Worm (Caenorhabditis elegans): Measurements from ENCODE around the gene K10D6.4.

DNA sequence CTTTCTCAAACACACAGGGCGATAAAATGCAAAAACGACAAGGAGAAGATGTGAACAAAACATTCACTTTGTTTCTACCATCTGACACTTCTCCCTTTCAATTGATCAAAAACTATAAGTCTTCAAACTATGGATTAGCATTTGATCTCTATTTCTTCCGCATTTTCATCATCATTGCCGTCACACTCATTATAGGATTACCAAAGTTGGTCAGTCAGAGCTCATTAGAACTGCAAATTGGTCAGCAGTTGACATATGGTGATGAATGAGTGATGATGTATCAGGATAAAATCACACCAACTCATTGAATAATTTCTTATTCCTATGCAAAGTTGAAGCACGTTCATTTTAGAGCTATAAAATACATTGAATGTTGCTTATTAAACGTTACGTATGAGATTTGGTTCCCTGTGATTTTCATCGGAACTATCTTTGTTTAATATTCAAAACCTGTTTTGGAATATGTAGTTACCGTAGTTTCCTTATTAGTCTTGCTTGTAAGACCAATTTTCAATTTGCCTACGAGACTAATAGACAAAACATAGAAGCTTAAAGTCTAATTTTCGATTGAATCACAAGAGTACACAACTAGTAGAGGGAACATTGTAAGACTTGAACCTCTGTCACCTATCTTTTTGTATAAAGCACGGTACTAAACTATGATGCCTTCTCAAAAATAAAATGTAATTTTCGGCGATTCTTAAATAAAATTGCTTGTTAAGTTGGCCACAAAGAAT, 7.9 kb downstream of the K10D6.4 start:
- no peak for TF ChIP-seq ceh-34 (tag; optimal IDR thresholded peaks at IDR 0.05)
- no peak for TF ChIP-seq ceh-31 (tag; optimal IDR thresholded peaks at IDR 0.05)
- no peak for TF ChIP-seq F13H6.1 (tag; optimal IDR thresholded peaks at IDR 0.05)
- TF ChIP-seq ama-1 (optimal IDR thresholded peaks at IDR 0.05), result no peak
- no peak for TF ChIP-seq odd-2 (tag; optimal IDR thresholded peaks at IDR 0.05)
- no peak for TF ChIP-seq C08G9.2 (tag; optimal IDR thresholded peaks at IDR 0.05)
- no peak for TF ChIP-seq ahr-1 (tag; optimal IDR thresholded peaks at IDR 0.05)
- no peak for TF ChIP-seq T23F11.4 (GFP tag; optimal IDR thresholded peaks at IDR 0.05)

Measured in whole organism, late embryonic.